Comparison of ENCODE assay signal across 4 worm cellular contexts in genomic region chrII:5594210-5594764, ce11.
TF ChIP-seq lines count a peak whose summit lies in the region.

ttc-4 (plus strand) TSS chrII:5594714.

TF ChIP-seq in whole organism, L2 larva, 48 proteins besides CTCF, POLR2A, EP300 and RAD21 (continues in another document):
- no peak for TF ChIP-seq nhr-6 (tag; optimal IDR thresholded peaks at IDR 0.05; lab: Kevin White, UChicago)
- no peak for TF ChIP-seq lin-11 (tag; optimal IDR thresholded peaks at IDR 0.05; lab: Kevin White, UChicago)
- peak; percentile 4 for TF ChIP-seq F13H6.1 (tag; optimal IDR thresholded peaks at IDR 0.05; lab: Kevin White, UChicago)
- peak; percentile 76 for TF ChIP-seq unc-55 (GFP tag; optimal IDR thresholded peaks at IDR 0.05; lab: Kevin White, UChicago)
- no peak for TF ChIP-seq nhr-237 (tag; optimal IDR thresholded peaks at IDR 0.05; lab: Kevin White, UChicago)
- no peak for TF ChIP-seq ama-1 (optimal IDR thresholded peaks at IDR 0.05; lab: Kevin White, UChicago)
- TF ChIP-seq crh-2 (tag; optimal IDR thresholded peaks at IDR 0.05; lab: Kevin White, UChicago): peak; percentile 28
- peak; percentile 68 for TF ChIP-seq C34F6.9 (tag; optimal IDR thresholded peaks at IDR 0.05; lab: Kevin White, UChicago)
- no peak for TF ChIP-seq peb-1 (tag; optimal IDR thresholded peaks at IDR 0.05; lab: Kevin White, UChicago)
- no peak for TF ChIP-seq aly-2 (tag; optimal IDR thresholded peaks at IDR 0.05; lab: Kevin White, UChicago)
- TF ChIP-seq blmp-1 (tag; optimal IDR thresholded peaks at IDR 0.05; lab: Kevin White, UChicago; ENCODE audit: insufficient read depth): no peak
- TF ChIP-seq sma-9 (GFP tag; optimal IDR thresholded peaks at IDR 0.05; lab: Kevin White, UChicago): no peak
- no peak for TF ChIP-seq sma-9 (tag; optimal IDR thresholded peaks at IDR 0.05; lab: Kevin White, UChicago)
- peak in 1 of 2 experiments; percentile 66 for TF ChIP-seq lsy-2 (tag; optimal IDR thresholded peaks at IDR 0.05; lab: Kevin White, UChicago)
- no peak for TF ChIP-seq mbf-1 (tag; optimal IDR thresholded peaks at IDR 0.05; lab: Kevin White, UChicago)
- no peak for TF ChIP-seq zag-1 (tag; optimal IDR thresholded peaks at IDR 0.05; lab: Kevin White, UChicago)
- no peak for TF ChIP-seq dmd-4 (tag; optimal IDR thresholded peaks at IDR 0.05; lab: Kevin White, UChicago)
- no peak for TF ChIP-seq mdl-1 (tag; optimal IDR thresholded peaks at IDR 0.05; lab: Kevin White, UChicago)
- no peak for TF ChIP-seq nhr-10 (tag; optimal IDR thresholded peaks at IDR 0.05; lab: Kevin White, UChicago)
- TF ChIP-seq ztf-4 (tag; optimal IDR thresholded peaks at IDR 0.05; lab: Kevin White, UChicago): no peak
- TF ChIP-seq nhr-21 (tag; optimal IDR thresholded peaks at IDR 0.05; lab: Kevin White, UChicago): no peak
- TF ChIP-seq R02D3.7 (tag; optimal IDR thresholded peaks at IDR 0.05; lab: Kevin White, UChicago): no peak
- peak; percentile 22 for TF ChIP-seq nhr-25 (tag; optimal IDR thresholded peaks at IDR 0.05; lab: Kevin White, UChicago)
- no peak for TF ChIP-seq unc-39 (tag; optimal IDR thresholded peaks at IDR 0.05; lab: Kevin White, UChicago)

TF ChIP-seq in whole organism, L4 larva, 104 proteins besides CTCF, POLR2A, EP300 and RAD21 (continues in another document):
- TF ChIP-seq mxl-2 (GFP tag; conservative IDR thresholded peaks at IDR 0.05; lab: Robert Waterston, UW) (no peak), duxl-1 (tag; optimal IDR thresholded peaks at IDR 0.05; lab: Kevin White, UChicago; ENCODE audit: poor library complexity) (no peak), fkh-10 (GFP tag; optimal IDR thresholded peaks at IDR 0.05; lab: Kevin White, UChicago) (no peak), dmd-8 (GFP tag; IDR thresholded peaks at IDR 0.05; lab: Robert Waterston, UW) (no peak), mdt-29 (GFP tag; IDR thresholded peaks at IDR 0.05; lab: Robert Waterston, UW) (no peak), ama-1 (optimal IDR thresholded peaks at IDR 0.05; lab: Kevin White, UChicago) (no peak), nhr-111 (GFP tag; optimal IDR thresholded peaks at IDR 0.05; lab: Kevin White, UChicago) (no peak), hif-1 (tag; optimal IDR thresholded peaks at IDR 0.05; lab: Kevin White, UChicago) (peak in 1 of 2 experiments; percentile 82), ZK546.5 (tag; optimal IDR thresholded peaks at IDR 0.05; lab: Kevin White, UChicago) (no peak), arid-1 (GFP tag; conservative IDR thresholded peaks at IDR 0.05; lab: Robert Waterston, UW) (no peak), mes-2 (tag; optimal IDR thresholded peaks at IDR 0.05; lab: Kevin White, UChicago; ENCODE audit: poor library complexity, severe bottlenecking) (peak; percentile 77), hlh-30 (tag; optimal IDR thresholded peaks at IDR 0.05; lab: Kevin White, UChicago; ENCODE audit: insufficient read depth) (peak; percentile 43), lsy-2 (tag; optimal IDR thresholded peaks at IDR 0.05; lab: Kevin White, UChicago) (peak in 1 of 2 experiments; percentile 64), ztf-7 (tag; optimal IDR thresholded peaks at IDR 0.05; lab: Kevin White, UChicago) (no peak), dpl-1 (GFP tag; optimal IDR thresholded peaks at IDR 0.05; lab: Kevin White, UChicago) (peak; percentile 39), unc-130 (GFP tag; optimal IDR thresholded peaks at IDR 0.05; lab: Kevin White, UChicago) (peak; percentile 64), lin-38 (GFP tag; IDR thresholded peaks at IDR 0.05; lab: Robert Waterston, UW) (peak; percentile 91), php-3 (GFP tag; IDR thresholded peaks at IDR 0.05; lab: Robert Waterston, UW) (no peak), spr-1 (tag; optimal IDR thresholded peaks at IDR 0.05; lab: Kevin White, UChicago) (no peak), daf-12 (tag; optimal IDR thresholded peaks at IDR 0.05; lab: Kevin White, UChicago) (no peak), madf-9 (GFP tag; conservative IDR thresholded peaks at IDR 0.05; lab: Robert Waterston, UW) (no peak), zip-11 (GFP tag; IDR thresholded peaks at IDR 0.05; lab: Robert Waterston, UW) (no peak), T20F7.1 (GFP tag; optimal IDR thresholded peaks at IDR 0.05; lab: Kevin White, UChicago) (peak; percentile 25), ceh-62 (tag; optimal IDR thresholded peaks at IDR 0.05; lab: Kevin White, UChicago) (no peak)

TF ChIP-seq in whole organism, late embryonic, 69 proteins besides CTCF, POLR2A, EP300 and RAD21 (continues in another document):
- TF ChIP-seq unc-42 (tag; optimal IDR thresholded peaks at IDR 0.05; lab: Kevin White, UChicago) (peak; percentile 64), elt-2 (tag; optimal IDR thresholded peaks at IDR 0.05; lab: Kevin White, UChicago) (peak; percentile 90), odd-2 (tag; optimal IDR thresholded peaks at IDR 0.05; lab: Kevin White, UChicago) (no peak), ets-4 (tag; optimal IDR thresholded peaks at IDR 0.05; lab: Kevin White, UChicago) (peak; percentile 56), sox-4 (tag; optimal IDR thresholded peaks at IDR 0.05; lab: Kevin White, UChicago) (no peak), ceh-14 (tag; optimal IDR thresholded peaks at IDR 0.05; lab: Kevin White, UChicago) (peak; percentile 52), hlh-13 (GFP tag; optimal IDR thresholded peaks at IDR 0.05; lab: Kevin White, UChicago) (no peak), syd-9 (tag; optimal IDR thresholded peaks at IDR 0.05; lab: Kevin White, UChicago) (no peak), Y22D7AL.16 (tag; optimal IDR thresholded peaks at IDR 0.05; lab: Kevin White, UChicago) (no peak), unc-86 (tag; optimal IDR thresholded peaks at IDR 0.05; lab: Kevin White, UChicago) (peak; percentile 29), fax-1 (tag; optimal IDR thresholded peaks at IDR 0.05; lab: Kevin White, UChicago) (peak; percentile 8), ztf-16 (tag; optimal IDR thresholded peaks at IDR 0.05; lab: Kevin White, UChicago) (no peak), F13H6.1 (tag; optimal IDR thresholded peaks at IDR 0.05; lab: Kevin White, UChicago) (peak; percentile 54), ceh-2 (tag; optimal IDR thresholded peaks at IDR 0.05; lab: Kevin White, UChicago) (peak; percentile 33), madf-2 (tag; optimal IDR thresholded peaks at IDR 0.05; lab: Kevin White, UChicago) (no peak), C38D4.7 (GFP tag; optimal IDR thresholded peaks at IDR 0.05; lab: Kevin White, UChicago) (no peak), K02D7.2 (tag; optimal IDR thresholded peaks at IDR 0.05; lab: Kevin White, UChicago) (no peak), tbx-2 (tag; optimal IDR thresholded peaks at IDR 0.05; lab: Kevin White, UChicago) (peak; percentile 80), ceh-19 (GFP tag; optimal IDR thresholded peaks at IDR 0.05; lab: Kevin White, UChicago) (no peak), pha-2 (tag; optimal IDR thresholded peaks at IDR 0.05; lab: Kevin White, UChicago) (no peak), ceh-31 (tag; optimal IDR thresholded peaks at IDR 0.05; lab: Kevin White, UChicago) (peak; percentile 90), ceh-45 (GFP tag; IDR thresholded peaks at IDR 0.05; lab: Robert Waterston, UW) (no peak), pag-3 (tag; optimal IDR thresholded peaks at IDR 0.05; lab: Kevin White, UChicago; ENCODE audit: borderline replicate concordance) (no peak), pha-4 (tag; optimal IDR thresholded peaks at IDR 0.05; lab: Kevin White, UChicago) (no peak), che-1 (tag; optimal IDR thresholded peaks at IDR 0.05; lab: Kevin White, UChicago) (no peak), elt-4 (tag; optimal IDR thresholded peaks at IDR 0.05; lab: Kevin White, UChicago) (no peak), ceh-6 (GFP tag; optimal IDR thresholded peaks at IDR 0.05; lab: Kevin White, UChicago) (no peak)

TF ChIP-seq in whole organism, mixed stage, embryonic, 35 proteins besides CTCF, POLR2A, EP300 and RAD21:
- TF ChIP-seq tbx-8 (GFP tag; optimal IDR thresholded peaks at IDR 0.05; lab: Kevin White, UChicago) (no peak), pha-4 (tag; optimal IDR thresholded peaks at IDR 0.05; lab: Kevin White, UChicago) (no peak), ces-1 (GFP tag; optimal IDR thresholded peaks at IDR 0.05; lab: Kevin White, UChicago) (peak; percentile 39), nhr-12 (tag; optimal IDR thresholded peaks at IDR 0.05; lab: Kevin White, UChicago) (no peak), unc-39 (tag; optimal IDR thresholded peaks at IDR 0.05; lab: Kevin White, UChicago) (no peak), sptf-1 (tag; optimal IDR thresholded peaks at IDR 0.05; lab: Kevin White, UChicago) (peak; percentile 45), M03D4.4 (tag; optimal IDR thresholded peaks at IDR 0.05; lab: Kevin White, UChicago) (no peak), mep-1 (tag; optimal IDR thresholded peaks at IDR 0.05; lab: Kevin White, UChicago) (peak; percentile 68), nhr-237 (tag; optimal IDR thresholded peaks at IDR 0.05; lab: Kevin White, UChicago) (peak; percentile 68)
